Worm (Caenorhabditis elegans) whole organism, L3 larva: ENCODE results near the gene Y37A1B.7.

Source experiments
- egl-27 ChIP-seq: sonication (generic microtip); optimal IDR thresholded peaks from 4 replicates; lab custom pipeline; 2017; ENCODE audit warnings: missing biosample characterization, missing genetic modification reagents, missing genetic modification characterization
- elt-1 ChIP-seq: fragments of 150-350 bp; optimal IDR thresholded peaks from 2 replicates; lab custom pipeline; 2014; ENCODE audit warnings: missing biosample characterization, missing genetic modification characterization
- fkh-10 ChIP-seq: sonication (generic microtip); optimal IDR thresholded peaks from 2 replicates; lab custom pipeline; 2017; ENCODE audit warnings: missing biosample characterization, missing genetic modification reagents, missing genetic modification characterization
- lin-39 ChIP-seq: fragments of 150-350 bp; optimal IDR thresholded peaks from 2 replicates; lab custom pipeline; 2018; ENCODE audit warnings: missing biosample characterization, missing genetic modification reagents, missing genetic modification characterization
- mdl-1 ChIP-seq: fragments of 150-350 bp; optimal IDR thresholded peaks from 2 replicates; lab custom pipeline; 2014; ENCODE audit warnings: missing biosample characterization, missing genetic modification characterization
- nhr-11 ChIP-seq: fragments of 150-350 bp; optimal IDR thresholded peaks from 2 replicates; lab custom pipeline; 2014; ENCODE audit warnings: missing biosample characterization, missing genetic modification characterization
- nhr-43 ChIP-seq: sonication (generic microtip); optimal IDR thresholded peaks from 2 replicates; lab custom pipeline; 2016; ENCODE audit warnings: mild to moderate bottlenecking, missing genetic modification characterization, missing compliant biosample characterization; ENCODE audit not compliant: poor library complexity, severe bottlenecking
- pqm-1 ChIP-seq: fragments of 150-350 bp; optimal IDR thresholded peaks from 2 replicates; lab custom pipeline; 2017; ENCODE audit warnings: missing biosample characterization, missing genetic modification characterization, inconsistent platforms
- unc-39 ChIP-seq: sonication (generic microtip); optimal IDR thresholded peaks from 4 replicates; lab custom pipeline; 2017; ENCODE audit warnings: missing biosample characterization, missing genetic modification characterization
- unc-62 ChIP-seq: fragments of 150-350 bp; sonication (generic microtip); optimal IDR thresholded peaks from 4 replicates; lab custom pipeline; 2014; ENCODE audit warnings: missing biosample characterization, missing genetic modification reagents, missing genetic modification characterization
- zag-1 ChIP-seq: fragments of 150-350 bp; optimal IDR thresholded peaks from 2 replicates; lab custom pipeline; 2014; ENCODE audit warnings: missing biosample characterization, missing genetic modification characterization
- ztf-4 ChIP-seq: fragments of 150-350 bp; optimal IDR thresholded peaks from 2 replicates; lab custom pipeline; 2014; ENCODE audit warnings: missing biosample characterization, missing genetic modification characterization

DNA sequence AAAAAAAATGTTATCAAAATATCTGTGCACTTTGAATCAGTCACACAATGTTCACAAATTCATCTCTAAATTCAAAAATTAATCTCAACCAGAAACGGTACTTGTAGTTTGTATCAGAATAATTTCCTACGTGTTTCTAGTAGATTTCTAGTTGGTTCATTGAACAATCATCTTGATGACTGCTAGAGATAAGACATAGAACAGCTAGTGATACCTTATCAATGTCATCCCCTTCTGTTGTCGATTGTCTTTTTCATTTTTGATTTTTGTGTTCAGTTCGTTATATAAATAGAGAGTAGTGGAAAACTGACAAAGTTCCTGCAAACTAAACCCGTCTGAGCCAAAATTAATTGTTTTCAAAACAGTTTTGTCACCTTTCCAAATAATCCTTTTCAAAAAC lies 6.9 kb upstream of the Y37A1B.7 start:
- TF ChIP-seq ztf-4 (tag; lab: Kevin White, UChicago) (no peak), mdl-1 (tag; lab: Kevin White, UChicago) (no peak), unc-39 (tag; lab: Kevin White, UChicago) (no peak), nhr-43 (tag; lab: Kevin White, UChicago) (no peak), nhr-11 (no peak), fkh-10 (GFP tag; lab: Kevin White, UChicago) (no peak), lin-39 (tag; lab: Kevin White, UChicago) (no peak), egl-27 (tag; lab: Kevin White, UChicago) (no peak), elt-1 (tag; lab: Kevin White, UChicago) (no peak), unc-62 (GFP tag; lab: Kevin White, UChicago) (no peak), pqm-1 (tag; lab: Kevin White, UChicago) (peak; percentile 71), zag-1 (no peak)
